Fruit fly (Drosophila melanogaster) Kc167 (cell line): ENCODE measurements around the gene robl22E.

Experiments used
- Myc ChIP-seq: fragments of >200 bp; optimal IDR thresholded peaks from 2 replicates; lab custom pipeline; 2017; ENCODE audit warnings: missing external identifiers
- Sin3A ChIP-seq: fragments of >200 bp; optimal IDR thresholded peaks from 2 replicates; lab custom pipeline; 2018; ENCODE audit warnings: missing external identifiers
- h ChIP-seq: fragments of >200 bp; optimal IDR thresholded peaks from 3 replicates; lab custom pipeline; 2018; ENCODE audit warnings: missing external identifiers
- insv ChIP-seq: fragments of >200 bp; optimal IDR thresholded peaks from 3 replicates; lab custom pipeline; 2018; ENCODE audit warnings: missing external identifiers
- psq ChIP-seq: fragments of >200 bp; optimal IDR thresholded peaks from 2 replicates; lab custom pipeline; 2017; ENCODE audit warnings: missing external identifiers
- ttk ChIP-seq: sonication (Bioruptor generic); optimal IDR thresholded peaks from 2 replicates; lab custom pipeline; 2017; ENCODE audit warnings: missing external identifiers

robl22E gene

dm6 chr2L:2254950-2255349 is 35.6 kb downstream of the robl22E start, which contains the start of gene Send1:
Send1 (minus strand) TSS chr2L:2255050.
- TF ChIP-seq insv (lab: Kevin White, UChicago): no peak
- TF ChIP-seq Sin3A: no peak
- no peak for TF ChIP-seq Myc (lab: Kevin White, UChicago)
- TF ChIP-seq ttk (lab: Kevin White, UChicago): no peak
- TF ChIP-seq h (lab: Kevin White, UChicago): no peak
- no peak for TF ChIP-seq psq

dm6 chr2L:2252745-2253144 is 37.8 kb downstream of the robl22E start, which contains the start of gene CG17234:
CG17234 (plus strand) TSS chr2L:2253045.
- TF ChIP-seq psq (no peak), Myc (lab: Kevin White, UChicago) (no peak), ttk (lab: Kevin White, UChicago) (no peak), Sin3A (no peak), h (lab: Kevin White, UChicago) (no peak), insv (lab: Kevin White, UChicago) (no peak)

- TF ChIP-seq ttk (lab: Kevin White, UChicago) (no peak), psq (no peak), Sin3A (no peak), Myc (lab: Kevin White, UChicago) (no peak), insv (lab: Kevin White, UChicago) (no peak), h (lab: Kevin White, UChicago) (no peak)
Measured at dm6 chr2L:2252241-2252640, 38.3 kb downstream of the robl22E start, which contains the start of gene CG17239. CG17239 (minus strand) TSS chr2L:2252341.

- TF ChIP-seq h (lab: Kevin White, UChicago) (no peak), ttk (lab: Kevin White, UChicago) (no peak), insv (lab: Kevin White, UChicago) (no peak), Myc (lab: Kevin White, UChicago) (no peak), Sin3A (no peak), psq (no peak)
Measured at dm6 chr2L:2251175-2251574, 39.4 kb downstream of the robl22E start, which contains the start of gene Ser12. Ser12 (minus strand) TSS chr2L:2251275.

- no peak for TF ChIP-seq psq
- TF ChIP-seq Myc (lab: Kevin White, UChicago): no peak
- TF ChIP-seq insv (lab: Kevin White, UChicago): no peak
Measured at dm6 chr2L:2249578-2249977, 41.0 kb downstream of the robl22E start.

dm6 chr2L:2242783-2243182 is 47.8 kb downstream of the robl22E start:
- TF ChIP-seq Sin3A (no peak), h (lab: Kevin White, UChicago) (no peak), psq (no peak), Myc (lab: Kevin White, UChicago) (no peak), insv (lab: Kevin White, UChicago) (no peak), ttk (lab: Kevin White, UChicago) (no peak)

dm6 chr2L:2242139-2242538 is 48.4 kb downstream of the robl22E start, which contains the start of gene CG4267:
CG4267 (plus strand) TSS chr2L:2242378.
- TF ChIP-seq insv (lab: Kevin White, UChicago) (no peak), Myc (lab: Kevin White, UChicago) (no peak), psq (no peak), h (lab: Kevin White, UChicago) (no peak), ttk (lab: Kevin White, UChicago) (no peak)

dm6 chr2L:2240493-2240892 is 50.0 kb downstream of the robl22E start, which contains the start of gene Tengl1:
Tengl1 (minus strand) TSS chr2L:2240593.
- no peak for TF ChIP-seq ttk (lab: Kevin White, UChicago)
- TF ChIP-seq Sin3A: no peak
- TF ChIP-seq psq: no peak
- no peak for TF ChIP-seq h (lab: Kevin White, UChicago)
- no peak for TF ChIP-seq Myc (lab: Kevin White, UChicago)
- no peak for TF ChIP-seq insv (lab: Kevin White, UChicago)
